Worm (Caenorhabditis elegans): ENCODE results near the gene K02E2.6.

- TF ChIP-seq M03D4.4 (tag; optimal IDR thresholded peaks at IDR 0.05) (no peak), blmp-1 (tag; optimal IDR thresholded peaks at IDR 0.05) (no peak), sptf-1 (tag; optimal IDR thresholded peaks at IDR 0.05) (no peak), unc-62 (GFP tag; optimal IDR thresholded peaks at IDR 0.05) (no peak), ztf-11 (tag; optimal IDR thresholded peaks at IDR 0.05) (no peak), mep-1 (tag; optimal IDR thresholded peaks at IDR 0.05) (no peak), cnd-1 (tag; optimal IDR thresholded peaks at IDR 0.05) (no peak), unc-39 (tag; optimal IDR thresholded peaks at IDR 0.05) (no peak), snpc-4 (tag; optimal IDR thresholded peaks at IDR 0.05) (no peak), nhr-12 (tag; optimal IDR thresholded peaks at IDR 0.05) (no peak), flh-1 (GFP tag; optimal IDR thresholded peaks at IDR 0.05) (no peak), lsy-2 (tag; optimal IDR thresholded peaks at IDR 0.05) (no peak)
Measured at ce11 chrV:20350382-20350781, 30.0 kb upstream of the K02E2.6 start.

Measured in whole organism, mixed stage, embryonic.